Fruit fly (Drosophila melanogaster) whole organism, embryonic: ENCODE measurements around the gene bun.
A peak's percentile ranks its signal among the peaks of the same experiment; 100 is the strongest.

Source experiments
- ATbp ChIP-seq: fragments of 200-800 bp; sonication (Bioruptor generic); optimal IDR thresholded peaks from 2 replicates; lab custom pipeline; 2017; ENCODE audit warnings: missing biosample characterization, mild to moderate bottlenecking, missing genetic modification characterization, missing genetic modification reagents
- Bgb ChIP-seq: fragments of 200-800 bp; sonication (Bioruptor generic); IDR thresholded peaks from 2 replicates; pipeline ENCODE4 v1.3.6; 2022; ENCODE audit warnings: missing biosample characterization, missing genetic modification characterization; ENCODE audit not compliant: partially characterized antibody
- CG10565 ChIP-seq: fragments of 200-800 bp; sonication (Bioruptor generic); optimal IDR thresholded peaks from 3 replicates; lab custom pipeline; 2016; ENCODE audit warnings: missing biosample characterization, mild to moderate bottlenecking, missing genetic modification characterization
- CG11696 ChIP-seq: fragments of 200-800 bp; sonication (Bioruptor generic); IDR thresholded peaks from 2 replicates; pipeline ENCODE4 v1.3.6; 2022; ENCODE audit warnings: missing biosample characterization, missing genetic modification characterization
- CG12659 ChIP-seq: fragments of 200-800 bp; sonication (Bioruptor generic); optimal IDR thresholded peaks from 3 replicates; lab custom pipeline; 2017; ENCODE audit warnings: mild to moderate bottlenecking, missing biosample characterization, missing genetic modification reagents, missing genetic modification characterization
- CG13123 ChIP-seq: fragments of 200-800 bp; sonication (Bioruptor generic); optimal IDR thresholded peaks from 2 replicates; lab custom pipeline; 2016; ENCODE audit warnings: missing biosample characterization, missing genetic modification characterization
- CG14441 ChIP-seq: fragments of 200-800 bp; sonication (Bioruptor generic); IDR thresholded peaks from 2 replicates; pipeline ENCODE4 v1.3.6; 2022; ENCODE audit warnings: missing biosample characterization, missing genetic modification characterization
- CG14860 ChIP-seq: fragments of 200-800 bp; sonication (Bioruptor generic); IDR thresholded peaks from 3 replicates; pipeline ENCODE4 v1.3.6; 2022; ENCODE audit warnings: missing biosample characterization, missing genetic modification characterization; ENCODE audit not compliant: partially characterized antibody
- CG17568 ChIP-seq: fragments of 200-800 bp; sonication (Bioruptor generic); optimal IDR thresholded peaks from 2 replicates; lab custom pipeline; 2018; ENCODE audit warnings: missing biosample characterization, mild to moderate bottlenecking, missing genetic modification characterization, moderate library complexity
- CG2678 ChIP-seq: fragments of 200-800 bp; sonication (Bioruptor generic); optimal IDR thresholded peaks from 3 replicates; lab custom pipeline; 2019; ENCODE audit warnings: missing biosample characterization, mild to moderate bottlenecking, missing genetic modification characterization, moderate library complexity
- CG34422 ChIP-seq: fragments of 200-800 bp; sonication (Bioruptor generic); IDR thresholded peaks from 3 replicates; pipeline ENCODE4 v1.3.6; 2022; ENCODE audit warnings: missing biosample characterization, missing genetic modification characterization
- CG3995 ChIP-seq: fragments of 200-800 bp; sonication (Bioruptor generic); optimal IDR thresholded peaks from 3 replicates; lab custom pipeline; 2016; ENCODE audit warnings: missing biosample characterization, missing genetic modification characterization
- CG4360 ChIP-seq: fragments of 200-800 bp; sonication (Bioruptor generic); IDR thresholded peaks from 2 replicates; pipeline ENCODE4 v1.3.6; 2022; ENCODE audit warnings: missing biosample characterization, missing genetic modification characterization
- CG4707 ChIP-seq: fragments of 200-800 bp; sonication (Bioruptor generic); optimal IDR thresholded peaks from 2 replicates; lab custom pipeline; 2018; ENCODE audit warnings: missing biosample characterization, mild to moderate bottlenecking, missing genetic modification characterization, moderate library complexity
- CG9437 ChIP-seq: fragments of 200-800 bp; sonication (Bioruptor generic); optimal IDR thresholded peaks from 2 replicates; lab custom pipeline; 2018; ENCODE audit warnings: missing biosample characterization, mild to moderate bottlenecking, missing genetic modification characterization
- ERR ChIP-seq: fragments of 200-800 bp; sonication (Bioruptor generic); optimal IDR thresholded peaks from 2 replicates; lab custom pipeline; 2016; ENCODE audit warnings: missing biosample characterization, missing genetic modification characterization
- GATAe ChIP-seq: fragments of 200-800 bp; sonication (Bioruptor generic); conservative IDR thresholded peaks from 2 replicates; pipeline ENCODE4 v1.3.6; 2022; ENCODE audit warnings: missing biosample characterization, missing genetic modification characterization
- Hr51 ChIP-seq, 2 experiments: fragments of 200-800 bp; sonication (Bioruptor generic); optimal IDR thresholded peaks; 2 replicates in 1 of 2; 3 replicates in 1 of 2; lab custom pipeline; 2016 to 2018; ENCODE audit warnings: missing biosample characterization in 2 of 2, missing genetic modification characterization in 2 of 2, mild to moderate bottlenecking in 1 of 2, moderate library complexity in 1 of 2
- Mad ChIP-seq: fragments of 200-800 bp; sonication (Bioruptor generic); optimal IDR thresholded peaks from 2 replicates; lab custom pipeline; 2016; ENCODE audit warnings: missing biosample characterization, missing genetic modification characterization
- Oaz ChIP-seq: fragments of 200-800 bp; sonication (Bioruptor generic); IDR thresholded peaks from 2 replicates; pipeline ENCODE4 v1.3.6; 2022; ENCODE audit warnings: missing biosample characterization, missing genetic modification characterization
- Poxn ChIP-seq: fragments of 200-800 bp; sonication (Bioruptor generic); IDR thresholded peaks from 2 replicates; pipeline ENCODE4 v1.3.6; 2022; ENCODE audit warnings: missing biosample characterization, missing genetic modification characterization
- Side ChIP-seq: fragments of 200-800 bp; sonication (Bioruptor generic); optimal IDR thresholded peaks from 2 replicates; lab custom pipeline; 2016; ENCODE audit warnings: missing biosample characterization, missing genetic modification characterization
- Sry-β ChIP-seq: fragments of 200-800 bp; sonication (Bioruptor generic); optimal IDR thresholded peaks from 2 replicates; lab custom pipeline; 2018; ENCODE audit warnings: missing biosample characterization, mild to moderate bottlenecking, missing genetic modification characterization, moderate library complexity
- YL-1 ChIP-seq: fragments of 200-800 bp; sonication (Bioruptor generic); optimal IDR thresholded peaks from 3 replicates; lab custom pipeline; 2017; ENCODE audit warnings: missing biosample characterization, mild to moderate bottlenecking, missing genetic modification characterization
- aop ChIP-seq: fragments of 200-800 bp; sonication (Bioruptor generic); IDR thresholded peaks from 2 replicates; pipeline ENCODE4 v1.3.6; 2022; ENCODE audit warnings: missing biosample characterization, missing genetic modification characterization
- ci ChIP-seq: fragments of 200-800 bp; sonication (Bioruptor generic); IDR thresholded peaks from 3 replicates; pipeline ENCODE4 v1.3.6; 2022; ENCODE audit warnings: missing biosample characterization, missing genetic modification characterization
- esg ChIP-seq: fragments of 200-800 bp; sonication (Bioruptor generic); conservative IDR thresholded peaks from 2 replicates; pipeline ENCODE4 v1.3.6; 2022; ENCODE audit warnings: missing biosample characterization, missing genetic modification characterization
- fd3F ChIP-seq: fragments of 200-800 bp; sonication (Bioruptor generic); optimal IDR thresholded peaks from 2 replicates; lab custom pipeline; 2018; ENCODE audit warnings: missing biosample characterization, mild to moderate bottlenecking, missing genetic modification characterization, moderate library complexity
- fru ChIP-seq: fragments of >200 bp; optimal IDR thresholded peaks from 2 replicates; lab custom pipeline; 2017
- h ChIP-seq: fragments of >200 bp; optimal IDR thresholded peaks from 2 replicates; lab custom pipeline; 2017
- jigr1 ChIP-seq: fragments of 200-800 bp; sonication (Bioruptor generic); IDR thresholded peaks from 3 replicates; pipeline ENCODE4 v1.3.6; 2022; ENCODE audit warnings: missing biosample characterization, missing genetic modification characterization
- luna ChIP-seq: fragments of 200-800 bp; sonication (Bioruptor generic); optimal IDR thresholded peaks from 2 replicates; lab custom pipeline; 2016; ENCODE audit warnings: missing biosample characterization, missing genetic modification characterization
- mirr ChIP-seq: fragments of 200-800 bp; sonication (Bioruptor generic); optimal IDR thresholded peaks from 3 replicates; lab custom pipeline; 2018; ENCODE audit warnings: missing biosample characterization, mild to moderate bottlenecking, missing genetic modification characterization
- nau ChIP-seq: fragments of 200-800 bp; sonication (Bioruptor generic); optimal IDR thresholded peaks from 3 replicates; lab custom pipeline; 2017; ENCODE audit warnings: missing biosample characterization, mild to moderate bottlenecking, missing genetic modification characterization, missing genetic modification reagents
- nerfin-2 ChIP-seq: fragments of 200-800 bp; sonication (Bioruptor generic); IDR thresholded peaks from 2 replicates; pipeline ENCODE4 v1.3.6; 2022; ENCODE audit warnings: missing biosample characterization, missing genetic modification characterization; ENCODE audit not compliant: partially characterized antibody
- otp ChIP-seq: fragments of 200-800 bp; sonication (Bioruptor generic); IDR thresholded peaks from 3 replicates; pipeline ENCODE4, ENCODE4 v1.3.6; 2022; ENCODE audit warnings: missing biosample characterization, missing genetic modification characterization
- pan ChIP-seq, 4 experiments: fragments of >200 bp in 3 of 4; fragments of 200-800 bp in 1 of 4; sonication (Bioruptor generic) in 1 of 4; optimal IDR thresholded peaks in 3 of 4; IDR thresholded peaks in 1 of 4; 2 replicates each; pipeline versions ENCODE4 v1.3.6 to Lab custom; 2017 to 2022; ENCODE audit warnings: missing biosample characterization in 2 of 4, missing genetic modification characterization in 2 of 4, mixed read lengths in 1 of 4
- pnt ChIP-seq: fragments of 200-800 bp; sonication (Bioruptor generic); optimal IDR thresholded peaks from 3 replicates; lab custom pipeline; 2016; ENCODE audit warnings: missing biosample characterization, missing genetic modification characterization
- repo ChIP-seq: fragments of 200-800 bp; sonication (Bioruptor generic); optimal IDR thresholded peaks from 2 replicates; lab custom pipeline; 2016; ENCODE audit warnings: missing biosample characterization, missing genetic modification characterization
- row ChIP-seq: fragments of 200-800 bp; sonication (Bioruptor generic); IDR thresholded peaks from 3 replicates; pipeline ENCODE4 v1.3.6; 2022; ENCODE audit warnings: missing biosample characterization, missing genetic modification characterization
- schlank ChIP-seq: fragments of 200-800 bp; sonication (Bioruptor generic); optimal IDR thresholded peaks from 2 replicates; lab custom pipeline; 2018; ENCODE audit warnings: missing biosample characterization, mild to moderate bottlenecking, missing genetic modification characterization
- slbo ChIP-seq: fragments of 200-800 bp; sonication (Bioruptor generic); IDR thresholded peaks from 2 replicates; pipeline ENCODE4 v1.3.6; 2022; ENCODE audit warnings: missing biosample characterization, missing genetic modification characterization
- slou ChIP-seq: fragments of 200-800 bp; sonication (Bioruptor generic); optimal IDR thresholded peaks from 3 replicates; lab custom pipeline; 2016; ENCODE audit warnings: missing biosample characterization, missing genetic modification characterization
- tgo ChIP-seq: fragments of 200-800 bp; sonication (Bioruptor generic); IDR thresholded peaks from 3 replicates; pipeline ENCODE4 v1.3.6; 2022; ENCODE audit warnings: missing biosample characterization, missing genetic modification characterization
- trem ChIP-seq: fragments of 200-800 bp; optimal IDR thresholded peaks from 3 replicates; lab custom pipeline; 2019; ENCODE audit warnings: missing biosample characterization, mild to moderate bottlenecking, missing genetic modification characterization, moderate library complexity
- ttk ChIP-seq: fragments of 200-800 bp; sonication (Bioruptor generic); IDR thresholded peaks from 2 replicates; pipeline ENCODE4 v2.1.2; 2022; ENCODE audit warnings: missing biosample characterization, missing genetic modification characterization
- unpg ChIP-seq: fragments of 200-800 bp; sonication (Bioruptor generic); optimal IDR thresholded peaks from 3 replicates; lab custom pipeline; 2018; ENCODE audit warnings: missing biosample characterization, mild to moderate bottlenecking, missing genetic modification characterization, moderate library complexity
- vvl ChIP-seq: fragments of 200-800 bp; sonication (Bioruptor generic); IDR thresholded peaks from 2 replicates; pipeline ENCODE4 v1.3.6; 2022; ENCODE audit warnings: missing biosample characterization, missing genetic modification characterization
- wdn ChIP-seq: fragments of 200-800 bp; sonication (Bioruptor generic); IDR thresholded peaks from 2 replicates; pipeline ENCODE4 v1.3.6; 2022; ENCODE audit warnings: missing biosample characterization, missing genetic modification characterization
- wek ChIP-seq: fragments of 200-800 bp; sonication (Bioruptor generic); optimal IDR thresholded peaks from 3 replicates; lab custom pipeline; 2018; ENCODE audit warnings: missing biosample characterization, mild to moderate bottlenecking, missing genetic modification characterization, moderate library complexity
- zfh1 ChIP-seq: fragments of 200-800 bp; sonication (Bioruptor generic); IDR thresholded peaks from 3 replicates; pipeline ENCODE4 v1.3.6; 2022; ENCODE audit warnings: missing biosample characterization, missing genetic modification characterization
- zfh2 ChIP-seq: fragments of 200-800 bp; sonication (Bioruptor generic); optimal IDR thresholded peaks from 2 replicates; lab custom pipeline; 2016; ENCODE audit warnings: missing biosample characterization, missing genetic modification characterization

bun gene

dm6 chr2L:12467673-12468072 lies 78.7 kb downstream of the bun start (continued):
- TF ChIP-seq trem (tag; lab: Kevin White, UChicago), result no peak
- peak; percentile 34; the same call in 1 of the 3 replicates for TF ChIP-seq tgo
- no peak for TF ChIP-seq CG13123 (GFP tag; lab: Kevin White, UChicago)
- TF ChIP-seq unpg, result peak; percentile 46
- peak; percentile 63 for TF ChIP-seq CG2678
- 0 out of 2 replicates have a peak, but pooled peaks have one; percentile 7 for TF ChIP-seq CG11696 (GFP tag; lab: Robert Waterston, UW)
- no peak for TF ChIP-seq repo (GFP tag; lab: Kevin White, UChicago)
- no peak for TF ChIP-seq CG14860
- peak; percentile 68 for TF ChIP-seq mirr (GFP tag; lab: Kevin White, UChicago)
- TF ChIP-seq Oaz (GFP tag; lab: Robert Waterston, UW), result no peak
- TF ChIP-seq vvl (GFP tag; lab: Robert Waterston, UW), result peak; percentile 68
- TF ChIP-seq otp (GFP tag; lab: Robert Waterston, UW), result 0 out of 3 replicates have a peak, but pooled peaks have one; percentile 48
- TF ChIP-seq luna (GFP tag; lab: Kevin White, UChicago), result no peak
- no peak for TF ChIP-seq ci (GFP tag; lab: Robert Waterston, UW)
- TF ChIP-seq row (GFP tag; lab: Robert Waterston, UW), result peak; percentile 77
- peak; percentile 72 for TF ChIP-seq CG14441 (GFP tag; lab: Robert Waterston, UW)
- no peak for TF ChIP-seq CG34422 (GFP tag; lab: Robert Waterston, UW)
- TF ChIP-seq CG4360 (GFP tag; lab: Robert Waterston, UW), result no peak
- TF ChIP-seq CG3995 (GFP tag; lab: Kevin White, UChicago), result peak; percentile 19
- no peak for TF ChIP-seq esg
- no peak for TF ChIP-seq pan (optimal IDR thresholded peaks at IDR 0.05; lab: Kevin White, UChicago)
- no peak for TF ChIP-seq pan (GFP tag; optimal IDR thresholded peaks at IDR 0.05 in 1 of 2, IDR thresholded peaks at IDR 0.05 in 1 of 2)
- TF ChIP-seq wek (GFP tag; lab: Kevin White, UChicago), result no peak
- no peak for TF ChIP-seq CG17568 (GFP tag; lab: Kevin White, UChicago)
- TF ChIP-seq CG10565 (GFP tag; lab: Kevin White, UChicago), result no peak
- TF ChIP-seq fru (lab: Kevin White, UChicago), result no peak
- peak; percentile 6 for TF ChIP-seq pnt (GFP tag; lab: Kevin White, UChicago)
- no peak for TF ChIP-seq nerfin-2
- TF ChIP-seq Poxn (GFP tag; lab: Robert Waterston, UW), result no peak
- TF ChIP-seq nau (GFP tag; lab: Kevin White, UChicago), result peak; percentile 12
- TF ChIP-seq slbo (GFP tag; lab: Robert Waterston, UW), result peak; percentile 88
- TF ChIP-seq ttk (GFP tag; lab: Robert Waterston, UW), result no peak
- TF ChIP-seq GATAe (GFP tag; lab: Robert Waterston, UW), result no peak
- peak; percentile 56 for TF ChIP-seq fd3F (GFP tag; lab: Kevin White, UChicago)
- no peak for TF ChIP-seq aop (GFP tag; lab: Robert Waterston, UW)
- no peak for TF ChIP-seq slou (GFP tag; lab: Kevin White, UChicago)
- no peak for TF ChIP-seq Sry-β (GFP tag; lab: Kevin White, UChicago)
- no peak for TF ChIP-seq ATbp (GFP tag; lab: Kevin White, UChicago)
- peak; percentile 51 for TF ChIP-seq CG12659 (GFP tag; lab: Kevin White, UChicago)
- TF ChIP-seq Bgb (GFP tag; lab: Robert Waterston, UW), result no peak
- TF ChIP-seq CG9437 (GFP tag; lab: Kevin White, UChicago), result no peak
- peak; percentile 63 for TF ChIP-seq schlank (tag; lab: Kevin White, UChicago)
- TF ChIP-seq wdn, result peak; percentile 67; the same call in 1 of the 2 replicates
- no peak for TF ChIP-seq jigr1 (GFP tag; lab: Robert Waterston, UW)
- TF ChIP-seq Hr51 (GFP tag; optimal IDR thresholded peaks at IDR 0.05; lab: Kevin White, UChicago), result peak; percentile 11 to 12
- no peak for TF ChIP-seq YL-1
- no peak for TF ChIP-seq zfh1 (GFP tag; lab: Robert Waterston, UW)
- TF ChIP-seq ERR, result peak; percentile 56
- TF ChIP-seq Side (GFP tag; lab: Kevin White, UChicago), result peak; percentile 64
- no peak for TF ChIP-seq h (lab: Kevin White, UChicago)
- peak; percentile 80 for TF ChIP-seq zfh2 (GFP tag; lab: Kevin White, UChicago)
- TF ChIP-seq Mad, result no peak
- no peak for TF ChIP-seq CG4707 (GFP tag; lab: Kevin White, UChicago)
